Worm (Caenorhabditis elegans) whole organism, L1 larva: ENCODE data around the gene C27B7.6.
A peak's percentile ranks its signal among the peaks of the same experiment; 100 is the strongest.

ENCODE experiments used
- C16A3.4 ChIP-seq: fragments of 150-350 bp; optimal IDR thresholded peaks from 2 replicates; lab custom pipeline; 2014; ENCODE audit warnings: missing biosample characterization, missing genetic modification characterization
- C34B4.2 ChIP-seq: sonication (generic microtip); optimal IDR thresholded peaks from 2 replicates; lab custom pipeline; 2017; ENCODE audit warnings: mild to moderate bottlenecking, missing genetic modification characterization, missing compliant biosample characterization
- F16B12.6 ChIP-seq: fragments of 150-350 bp; optimal IDR thresholded peaks from 2 replicates; lab custom pipeline; 2014; ENCODE audit warnings: missing biosample characterization, missing genetic modification characterization
- aha-1 ChIP-seq: fragments of 150-350 bp; optimal IDR thresholded peaks from 2 replicates; lab custom pipeline; 2014; ENCODE audit warnings: missing biosample characterization, missing genetic modification characterization
- aly-2 ChIP-seq: fragments of 150-350 bp; optimal IDR thresholded peaks from 2 replicates; lab custom pipeline; 2014; ENCODE audit warnings: missing biosample characterization, missing genetic modification characterization
- blmp-1 ChIP-seq: fragments of 150-350 bp; optimal IDR thresholded peaks from 2 replicates; lab custom pipeline; 2014; ENCODE audit warnings: missing biosample characterization, missing genetic modification characterization
- ceh-63 ChIP-seq: fragments of 200-800 bp; sonication (Bioruptor generic); optimal IDR thresholded peaks from 2 replicates; lab custom pipeline; 2018; ENCODE audit warnings: mild to moderate bottlenecking, missing genetic modification characterization, missing compliant biosample characterization
- ceh-8 ChIP-seq: fragments of 200-800 bp; sonication (Bioruptor generic); optimal IDR thresholded peaks from 2 replicates; lab custom pipeline; 2018; ENCODE audit warnings: mild to moderate bottlenecking, missing genetic modification characterization, moderate library complexity, missing compliant biosample characterization
- ceh-82 ChIP-seq, 3 experiments: fragments of 150-350 bp in 1 of 3; sonication (generic microtip) in 2 of 3; optimal IDR thresholded peaks; 2 replicates each; lab custom pipeline; 2014 to 2017; ENCODE audit warnings: missing biosample characterization in 3 of 3, missing genetic modification characterization in 3 of 3
- dpl-1 ChIP-seq, 3 experiments: fragments of 150-350 bp in 2 of 3; sonication (generic microtip) in 1 of 3; optimal IDR thresholded peaks; 2 replicates each; lab custom pipeline; 2014 to 2017; ENCODE audit warnings: missing biosample characterization in 3 of 3, missing genetic modification characterization in 3 of 3, missing genetic modification reagents in 3 of 3
- dsc-1 ChIP-seq: sonication (generic microtip); optimal IDR thresholded peaks from 2 replicates; lab custom pipeline; 2016; ENCODE audit warnings: mild to moderate bottlenecking, missing genetic modification characterization, missing compliant biosample characterization
- efl-1 ChIP-seq, 4 experiments: fragments of 150-350 bp; optimal IDR thresholded peaks in 3 of 4; peaks in 1 of 4; 1 replicate in 1 of 4; 2 replicates in 3 of 4; lab custom pipeline; 2014; ENCODE audit warnings: missing biosample characterization in 2 of 4, missing genetic modification characterization in 2 of 4, missing genetic modification reagents in 2 of 4
- efl-3 ChIP-seq: fragments of 200-800 bp; sonication (Bioruptor generic); optimal IDR thresholded peaks from 2 replicates; lab custom pipeline; 2018; ENCODE audit warnings: mild to moderate bottlenecking, missing genetic modification characterization, missing compliant biosample characterization
- egl-13 ChIP-seq: sonication (generic microtip); optimal IDR thresholded peaks from 2 replicates; lab custom pipeline; 2016; ENCODE audit warnings: missing genotype, missing genetic modification reagents, missing genetic modification characterization, missing compliant biosample characterization
- elt-3 ChIP-seq, 6 experiments: fragments of 150-350 bp in 1 of 6; sonication (generic microtip); optimal IDR thresholded peaks; 2 replicates each; lab custom pipeline; 2017 to 2018; ENCODE audit warnings: missing biosample characterization in 6 of 6, missing genetic modification characterization in 6 of 6, inconsistent platforms in 1 of 6
- ets-5 ChIP-seq: fragments of 200-800 bp; sonication (Bioruptor generic); IDR thresholded peaks from 2 replicates; pipeline ENCODE4 v1.3.6; 2022; ENCODE audit warnings: missing genetic modification characterization, missing compliant biosample characterization
- fkh-10 ChIP-seq: sonication (generic microtip); optimal IDR thresholded peaks from 2 replicates; lab custom pipeline; 2017; ENCODE audit warnings: missing biosample characterization, missing genetic modification reagents, missing genetic modification characterization
- fkh-4 ChIP-seq: sonication (generic microtip); optimal IDR thresholded peaks from 2 replicates; lab custom pipeline; 2016; ENCODE audit warnings: missing compliant biosample characterization, missing genetic modification characterization, borderline replicate concordance
- fos-1 ChIP-seq: fragments of 150-350 bp; optimal IDR thresholded peaks from 2 replicates; lab custom pipeline; 2014; ENCODE audit warnings: missing biosample characterization, missing genetic modification characterization
- grh-1 ChIP-seq: fragments of 200-800 bp; sonication (Bioruptor generic); IDR thresholded peaks from 2 replicates; pipeline ENCODE4 v1.3.6; 2022; ENCODE audit warnings: missing genetic modification reagents, missing genetic modification characterization, missing compliant biosample characterization
- hlh-17 ChIP-seq: fragments of 200-800 bp; sonication (Bioruptor generic); optimal IDR thresholded peaks from 2 replicates; lab custom pipeline; 2018; ENCODE audit warnings: missing genetic modification characterization, mild to moderate bottlenecking, missing compliant biosample characterization, moderate library complexity, borderline replicate concordance
- jun-1 ChIP-seq: fragments of 150-350 bp; optimal IDR thresholded peaks from 2 replicates; lab custom pipeline; 2014; ENCODE audit warnings: missing biosample characterization, missing genetic modification reagents, missing genetic modification characterization
- lin-15B ChIP-seq: fragments of 150-350 bp; sonication (generic microtip); optimal IDR thresholded peaks from 3 replicates; lab custom pipeline; 2014; ENCODE audit warnings: missing biosample characterization, missing genetic modification characterization
- lin-35 ChIP-seq, 2 experiments: fragments of 150-350 bp; optimal IDR thresholded peaks; 2 replicates each; lab custom pipeline; 2014; ENCODE audit warnings: missing biosample characterization in 2 of 2, missing genetic modification characterization in 2 of 2, missing genetic modification reagents in 2 of 2
- lir-3 ChIP-seq: sonication (generic microtip); optimal IDR thresholded peaks from 2 replicates; lab custom pipeline; 2016; ENCODE audit warnings: mild to moderate bottlenecking, missing genetic modification characterization, moderate library complexity, missing compliant biosample characterization; ENCODE audit not compliant: poor library complexity
- lsy-2 ChIP-seq, 2 experiments: fragments of 150-350 bp; optimal IDR thresholded peaks; 2 replicates each; lab custom pipeline; 2014; ENCODE audit warnings: missing biosample characterization in 2 of 2, missing genetic modification characterization in 2 of 2
- mdl-1 ChIP-seq, 2 experiments: fragments of 150-350 bp; optimal IDR thresholded peaks; 2 replicates each; lab custom pipeline; 2014 to 2017; ENCODE audit warnings: missing biosample characterization in 2 of 2, missing genetic modification characterization in 2 of 2, inconsistent platforms in 1 of 2
- mep-1 ChIP-seq: fragments of 150-350 bp; optimal IDR thresholded peaks from 2 replicates; lab custom pipeline; 2014; ENCODE audit warnings: missing biosample characterization, missing genetic modification characterization
- nhr-12 ChIP-seq: sonication (generic microtip); optimal IDR thresholded peaks from 2 replicates; lab custom pipeline; 2017; ENCODE audit warnings: missing biosample characterization, missing genetic modification characterization
- nhr-20 ChIP-seq: sonication (generic microtip); optimal IDR thresholded peaks from 2 replicates; lab custom pipeline; 2016; ENCODE audit warnings: mild to moderate bottlenecking, missing genetic modification characterization, missing compliant biosample characterization
- nhr-71 ChIP-seq: sonication (generic microtip); optimal IDR thresholded peaks from 2 replicates; lab custom pipeline; 2016; ENCODE audit warnings: mild to moderate bottlenecking, missing genetic modification characterization, moderate library complexity, missing compliant biosample characterization
- nhr-84 ChIP-seq: sonication (generic microtip); optimal IDR thresholded peaks from 2 replicates; lab custom pipeline; 2017; ENCODE audit warnings: missing biosample characterization, missing genetic modification characterization
- nhr-85 ChIP-seq: sonication (generic microtip); peaks from one replicate; lab custom pipeline; 2016; ENCODE audit warnings: missing genetic modification characterization, inconsistent platforms, missing compliant biosample characterization
- nhr-90 ChIP-seq: sonication (generic microtip); optimal IDR thresholded peaks from 2 replicates; lab custom pipeline; 2016; ENCODE audit warnings: mild to moderate bottlenecking, missing genetic modification characterization, missing compliant biosample characterization; ENCODE audit not compliant: poor library complexity
- pag-3 ChIP-seq: sonication (generic microtip); optimal IDR thresholded peaks from 2 replicates; lab custom pipeline; 2017; ENCODE audit warnings: missing genetic modification characterization, mild to moderate bottlenecking, missing compliant biosample characterization, antibody characterized with exemption, borderline replicate concordance; ENCODE audit not compliant: insufficient read depth
- pax-3 ChIP-seq: fragments of 200-800 bp; sonication (Bioruptor generic); optimal IDR thresholded peaks from 2 replicates; lab custom pipeline; 2018; ENCODE audit warnings: mild to moderate bottlenecking, missing genetic modification characterization, moderate library complexity, missing compliant biosample characterization
- pqm-1 ChIP-seq: sonication (generic microtip); optimal IDR thresholded peaks from 3 replicates; lab custom pipeline; 2017; ENCODE audit warnings: missing biosample characterization, missing genetic modification characterization
- skn-1 ChIP-seq: fragments of 150-350 bp; optimal IDR thresholded peaks from 2 replicates; lab custom pipeline; 2014; ENCODE audit warnings: missing biosample characterization, missing genetic modification characterization
- snpc-4 ChIP-seq: fragments of 150-350 bp; optimal IDR thresholded peaks from 2 replicates; lab custom pipeline; 2014; ENCODE audit warnings: missing biosample characterization, missing genetic modification characterization
- snu-23 ChIP-seq: sonication (generic microtip); optimal IDR thresholded peaks from 2 replicates; lab custom pipeline; 2016; ENCODE audit warnings: missing genetic modification characterization, missing compliant biosample characterization
- sox-4 ChIP-seq: sonication (generic microtip); optimal IDR thresholded peaks from 2 replicates; lab custom pipeline; 2016; ENCODE audit warnings: missing genetic modification characterization, missing compliant biosample characterization
- sptf-1 ChIP-seq: fragments of 150-350 bp; optimal IDR thresholded peaks from 2 replicates; lab custom pipeline; 2014; ENCODE audit warnings: missing biosample characterization, missing genetic modification characterization
- sup-37 ChIP-seq: fragments of 200-800 bp; sonication (Bioruptor generic); optimal IDR thresholded peaks from 2 replicates; lab custom pipeline; 2018; ENCODE audit warnings: mild to moderate bottlenecking, missing genetic modification characterization, missing compliant biosample characterization
- swsn-7 ChIP-seq: sonication (generic microtip); optimal IDR thresholded peaks from 2 replicates; lab custom pipeline; 2016; ENCODE audit warnings: missing genetic modification characterization, missing compliant biosample characterization
- unc-130 ChIP-seq: fragments of 150-350 bp; optimal IDR thresholded peaks from 2 replicates; lab custom pipeline; 2017; ENCODE audit warnings: missing biosample characterization, missing genetic modification characterization, inconsistent platforms
- unc-30 ChIP-seq: sonication (generic microtip); optimal IDR thresholded peaks from 2 replicates; lab custom pipeline; 2017; ENCODE audit warnings: missing biosample characterization, missing genetic modification characterization
- unc-62 ChIP-seq: fragments of 150-350 bp; optimal IDR thresholded peaks from 2 replicates; lab custom pipeline; 2014; ENCODE audit warnings: missing biosample characterization, missing genetic modification reagents, missing genetic modification characterization
- unc-86 ChIP-seq: sonication (generic microtip); optimal IDR thresholded peaks from 2 replicates; lab custom pipeline; 2016; ENCODE audit warnings: missing genetic modification characterization, missing compliant biosample characterization
- unc-98 ChIP-seq: fragments of 200-800 bp; sonication (Bioruptor generic); IDR thresholded peaks from 2 replicates; pipeline ENCODE4 v1.3.6; 2022; ENCODE audit warnings: missing genetic modification characterization, missing compliant biosample characterization
- vab-15 ChIP-seq: sonication (generic microtip); optimal IDR thresholded peaks from 2 replicates; lab custom pipeline; 2017; ENCODE audit warnings: missing genotype, mild to moderate bottlenecking, missing genetic modification characterization, missing compliant biosample characterization
- xbp-1 ChIP-seq: sonication (generic microtip); optimal IDR thresholded peaks from 2 replicates; lab custom pipeline; 2016; ENCODE audit warnings: missing genetic modification characterization, missing compliant biosample characterization
- zag-1 ChIP-seq: fragments of 150-350 bp; optimal IDR thresholded peaks from 2 replicates; lab custom pipeline; 2014; ENCODE audit warnings: missing biosample characterization, missing genetic modification characterization

C27B7.6 gene

DNA sequence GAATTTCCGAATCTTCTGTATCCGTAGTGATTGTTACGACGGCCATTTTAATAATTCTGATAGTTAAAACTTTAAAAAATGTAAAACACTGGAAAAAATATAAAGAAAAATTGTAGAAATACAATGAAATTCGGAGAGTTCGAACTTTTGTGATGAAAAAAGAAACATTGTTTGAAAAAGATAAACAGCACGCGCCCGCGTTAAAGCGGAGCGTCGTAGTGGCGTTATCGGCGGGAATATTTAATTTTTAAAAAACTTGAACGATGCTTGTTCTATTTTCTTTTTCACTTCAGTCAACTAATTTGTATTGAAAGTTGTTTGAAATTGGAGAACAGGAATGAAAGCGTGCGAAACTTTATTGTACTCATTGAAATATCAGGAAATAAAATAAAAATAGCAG, 36.5 kb downstream of the C27B7.6 start, which contains the start of gene npp-23:
Gene npp-23, minus strand, starts transcription at position 56 of the 400 bp plus-strand sequence.
- TF ChIP-seq aha-1 (tag; lab: Kevin White, UChicago) (no peak), unc-98 (GFP tag; lab: Robert Waterston, UW) (no peak), unc-62 (GFP tag; lab: Kevin White, UChicago) (no peak), lir-3 (tag; lab: Kevin White, UChicago) (no peak), skn-1 (tag; lab: Kevin White, UChicago) (peak; percentile 51), mep-1 (tag; lab: Kevin White, UChicago) (peak; percentile 72), unc-86 (tag; lab: Kevin White, UChicago) (no peak), pax-3 (tag; lab: Kevin White, UChicago) (no peak), lsy-2 (tag; optimal IDR thresholded peaks at IDR 0.05; lab: Kevin White, UChicago) (peak in 1 of 2 experiments; percentile 60), nhr-84 (no peak), lin-35 (GFP tag; optimal IDR thresholded peaks at IDR 0.05; lab: Kevin White, UChicago) (peak; percentile 95 to 97), nhr-12 (tag; lab: Kevin White, UChicago) (no peak), C16A3.4 (peak; percentile 37), mdl-1 (tag; optimal IDR thresholded peaks at IDR 0.05; lab: Kevin White, UChicago) (peak in 1 of 2 experiments; percentile 34), aly-2 (peak; percentile 11), fos-1 (no peak), ets-5 (GFP tag; lab: Robert Waterston, UW) (no peak), nhr-71 (tag; lab: Kevin White, UChicago) (no peak), swsn-7 (peak; percentile 50), sptf-1 (tag; lab: Kevin White, UChicago) (no peak), hlh-17 (GFP tag; lab: Kevin White, UChicago) (no peak), blmp-1 (peak; percentile 58), ceh-8 (GFP tag; lab: Kevin White, UChicago) (no peak), snu-23 (GFP tag; lab: Kevin White, UChicago) (peak; percentile 72), egl-13 (tag; lab: Kevin White, UChicago) (peak; percentile 12), unc-130 (peak; percentile 46), dpl-1 (GFP tag; optimal IDR thresholded peaks at IDR 0.05; lab: Kevin White, UChicago) (peak; percentile 93 to 96 (median 95)), nhr-85 (tag; lab: Kevin White, UChicago) (no peak), fkh-10 (GFP tag; lab: Kevin White, UChicago) (no peak), snpc-4 (tag; lab: Kevin White, UChicago) (peak; percentile 15), fkh-4 (tag; lab: Kevin White, UChicago) (no peak), dsc-1 (tag; lab: Kevin White, UChicago) (peak; percentile 53), pqm-1 (tag; lab: Kevin White, UChicago) (no peak), efl-3 (GFP tag; lab: Kevin White, UChicago) (no peak), nhr-20 (tag; lab: Kevin White, UChicago) (peak; percentile 59), sox-4 (tag; lab: Kevin White, UChicago) (no peak), ceh-63 (GFP tag; lab: Kevin White, UChicago) (no peak), unc-30 (no peak), xbp-1 (peak; percentile 51), nhr-90 (tag; lab: Kevin White, UChicago) (no peak), F16B12.6 (tag; lab: Kevin White, UChicago) (peak; percentile 18), ceh-82 (tag; optimal IDR thresholded peaks at IDR 0.05; lab: Kevin White, UChicago) (peak; percentile 40 to 53 (median 43)), efl-1 (optimal IDR thresholded peaks at IDR 0.05; lab: Kevin White, UChicago) (peak; percentile 96 to 99), efl-1 (GFP tag; optimal IDR thresholded peaks at IDR 0.05 in 1 of 2; lab: Kevin White, UChicago) (peak; percentile 96 to 99), elt-3 (tag; optimal IDR thresholded peaks at IDR 0.05; lab: Kevin White, UChicago) (peak in 1 of 6 experiments; percentile 13), zag-1 (tag; lab: Kevin White, UChicago) (no peak), pag-3 (no peak), jun-1 (tag; lab: Kevin White, UChicago) (no peak), grh-1 (GFP tag; lab: Robert Waterston, UW) (peak; percentile 38; the same call in 1 of the 2 replicates), C34B4.2 (tag; lab: Kevin White, UChicago) (no peak), vab-15 (tag; lab: Kevin White, UChicago) (no peak), sup-37 (GFP tag; lab: Kevin White, UChicago) (no peak), lin-15B (tag; lab: Kevin White, UChicago) (peak; percentile 19)
